Worm (Caenorhabditis elegans): ENCODE results near the gene T03F7.7.
"Not testable (repeated sequence)": the region's sequence is repeated elsewhere in the genome, so short reads cannot be mapped to it uniquely, and the experiment has no call there.

Gene T03F7.7

ce11 chrV:11286114-11286513 is 25.1 kb upstream of the T03F7.7 start, which contains the start of gene C03E10.3:
C03E10.3 (plus strand) TSS chrV:11286414.
- TF ChIP-seq nhr-237, mml-1, nhr-12 (tag; optimal IDR thresholded peaks at IDR 0.05): not testable (repeated sequence)

- TF ChIP-seq elt-3 (tag; optimal IDR thresholded peaks at IDR 0.05) (no peak), lin-39 (tag; optimal IDR thresholded peaks at IDR 0.05) (no peak), daf-12 (tag; optimal IDR thresholded peaks at IDR 0.05) (no peak), skn-1 (tag; optimal IDR thresholded peaks at IDR 0.05) (no peak), lin-15B (tag; optimal IDR thresholded peaks at IDR 0.05) (no peak), pqm-1 (tag; optimal IDR thresholded peaks at IDR 0.05) (no peak), tbx-2 (tag; optimal IDR thresholded peaks at IDR 0.05) (no peak), elt-2 (tag; optimal IDR thresholded peaks at IDR 0.05) (no peak), nhr-76 (tag; optimal IDR thresholded peaks at IDR 0.05) (no peak), ceh-16 (tag; optimal IDR thresholded peaks at IDR 0.05) (no peak), hmg-11 (tag; optimal IDR thresholded peaks at IDR 0.05) (no peak), mml-1 (tag; optimal IDR thresholded peaks at IDR 0.05) (no peak), ama-1 (optimal IDR thresholded peaks at IDR 0.05) (no peak), ceh-82 (tag; optimal IDR thresholded peaks at IDR 0.05) (no peak), nhr-11 (tag; optimal IDR thresholded peaks at IDR 0.05) (no peak), ZK546.5 (tag; optimal IDR thresholded peaks at IDR 0.05) (no peak)
Observed at ce11 chrV:11290888-11291287, 20.3 kb upstream of the T03F7.7 start, which contains the start of gene C03E10.1. C03E10.1 (plus strand) TSS chrV:11291188.

DNA sequence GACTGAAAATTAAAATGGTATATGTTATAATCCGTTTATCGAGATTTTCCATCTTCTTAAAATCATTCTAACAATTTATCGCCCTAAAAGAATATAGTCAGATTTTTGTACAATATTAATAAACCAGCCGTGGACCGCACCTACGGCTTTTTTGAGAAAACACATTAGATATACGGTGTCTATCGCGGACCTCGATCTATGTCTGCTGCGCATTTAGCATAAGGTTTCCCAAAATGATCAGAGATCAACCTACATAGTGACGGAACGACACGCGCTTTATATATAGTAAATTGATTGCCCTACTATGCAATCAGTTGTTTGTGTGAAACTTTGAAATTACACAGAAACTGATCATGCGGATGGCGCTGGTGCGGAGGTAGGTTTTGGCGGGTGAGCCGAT is 18.5 kb upstream of the T03F7.7 start:
- TF ChIP-seq mml-1 (tag; optimal IDR thresholded peaks at IDR 0.05), result no peak
- no peak for TF ChIP-seq fkh-2 (tag; optimal IDR thresholded peaks at IDR 0.05)
- TF ChIP-seq nhr-12 (tag; optimal IDR thresholded peaks at IDR 0.05), result no peak
- TF ChIP-seq nhr-28 (tag; optimal IDR thresholded peaks at IDR 0.05), result no peak
- no peak for TF ChIP-seq ceh-28 (tag; optimal IDR thresholded peaks at IDR 0.05)
- TF ChIP-seq nhr-23 (tag; optimal IDR thresholded peaks at IDR 0.05), result no peak
- no peak for TF ChIP-seq pha-4 (tag; optimal IDR thresholded peaks at IDR 0.05)
- no peak for TF ChIP-seq lin-39 (tag; optimal IDR thresholded peaks at IDR 0.05)
- TF ChIP-seq mdl-1 (tag; optimal IDR thresholded peaks at IDR 0.05), result no peak
- TF ChIP-seq fkh-10 (GFP tag; optimal IDR thresholded peaks at IDR 0.05), result no peak
- TF ChIP-seq elt-2 (tag; optimal IDR thresholded peaks at IDR 0.05), result no peak
- no peak for TF ChIP-seq unc-39 (tag; optimal IDR thresholded peaks at IDR 0.05)
- no peak for TF ChIP-seq tbx-2 (tag; optimal IDR thresholded peaks at IDR 0.05)
- no peak for TF ChIP-seq pqm-1 (tag; optimal IDR thresholded peaks at IDR 0.05)
- TF ChIP-seq lin-15B (tag; optimal IDR thresholded peaks at IDR 0.05), result no peak
- TF ChIP-seq ceh-82 (tag; optimal IDR thresholded peaks at IDR 0.05), result no peak
- no peak for TF ChIP-seq unc-62 (GFP tag; optimal IDR thresholded peaks at IDR 0.05)
- no peak for TF ChIP-seq snpc-4 (tag; optimal IDR thresholded peaks at IDR 0.05)
- TF ChIP-seq egl-27 (tag; optimal IDR thresholded peaks at IDR 0.05), result no peak

- TF ChIP-seq elt-2 (tag; optimal IDR thresholded peaks at IDR 0.05), result no peak
- TF ChIP-seq egl-5 (tag; optimal IDR thresholded peaks at IDR 0.05), result no peak
- no peak for TF ChIP-seq eor-1 (tag; optimal IDR thresholded peaks at IDR 0.05)
- no peak for TF ChIP-seq ztf-4 (tag; optimal IDR thresholded peaks at IDR 0.05)
- TF ChIP-seq ztf-11 (tag; optimal IDR thresholded peaks at IDR 0.05), result no peak
- no peak for TF ChIP-seq unc-39 (tag; optimal IDR thresholded peaks at IDR 0.05)
- no peak for TF ChIP-seq pha-4 (tag; optimal IDR thresholded peaks at IDR 0.05)
- no peak for TF ChIP-seq nhr-28 (tag; optimal IDR thresholded peaks at IDR 0.05)
- TF ChIP-seq zag-1 (tag; optimal IDR thresholded peaks at IDR 0.05), result no peak
- TF ChIP-seq snpc-4 (tag; optimal IDR thresholded peaks at IDR 0.05), result no peak
- no peak for TF ChIP-seq fkh-2 (tag; optimal IDR thresholded peaks at IDR 0.05)
- TF ChIP-seq unc-62 (GFP tag; optimal IDR thresholded peaks at IDR 0.05), result no peak
Observed at ce11 chrV:11294393-11294792, 16.8 kb upstream of the T03F7.7 start, which contains the start of gene T03F7.6. T03F7.6 (plus strand) TSS chrV:11294693.

DNA sequence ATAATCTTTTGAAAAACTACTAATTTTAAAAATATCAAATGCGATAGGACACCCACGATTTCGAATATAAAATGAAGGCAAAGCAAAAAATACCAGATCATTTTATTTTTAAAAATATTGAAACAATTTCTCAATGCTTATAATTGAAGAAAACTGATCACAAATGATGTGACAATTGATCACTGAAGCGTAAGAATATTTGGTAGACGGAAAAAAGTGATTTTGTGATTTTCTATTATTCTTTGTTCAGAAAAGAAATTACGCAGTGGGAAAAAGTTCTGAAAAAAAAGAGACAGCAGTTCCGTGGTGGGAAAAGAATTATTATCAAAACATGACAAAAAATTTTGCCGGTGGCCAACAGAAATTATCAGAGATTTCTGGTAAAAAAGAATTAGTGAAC is 12.6 kb upstream of the T03F7.7 start, which contains the start of gene T03F7.5:
Gene T03F7.5, minus strand, starts transcription at position 101 of the 400 bp plus-strand sequence.
- TF ChIP-seq nhr-11 (tag; optimal IDR thresholded peaks at IDR 0.05) (no peak), nhr-25 (tag; optimal IDR thresholded peaks at IDR 0.05) (no peak), tbx-2 (tag; optimal IDR thresholded peaks at IDR 0.05) (no peak), zag-1 (tag; optimal IDR thresholded peaks at IDR 0.05) (no peak)
